Worm (Caenorhabditis elegans) whole organism, L1 larva: ENCODE measurements around the gene ptr-6.
A peak's percentile ranks its signal among the peaks of the same experiment; 100 is the strongest.

Experiments used
- C04F5.9 ChIP-seq: sonication (generic microtip); optimal IDR thresholded peaks from 2 replicates; lab custom pipeline; 2016; ENCODE audit warnings: missing genetic modification characterization, missing compliant biosample characterization
- C34B4.2 ChIP-seq: sonication (generic microtip); optimal IDR thresholded peaks from 2 replicates; lab custom pipeline; 2017; ENCODE audit warnings: mild to moderate bottlenecking, missing genetic modification characterization, missing compliant biosample characterization
- Y116A8C.19 ChIP-seq: sonication (generic microtip); optimal IDR thresholded peaks from 2 replicates; lab custom pipeline; 2016; ENCODE audit warnings: missing compliant biosample characterization, missing genetic modification characterization, borderline replicate concordance
- aha-1 ChIP-seq: fragments of 150-350 bp; optimal IDR thresholded peaks from 2 replicates; lab custom pipeline; 2014; ENCODE audit warnings: missing biosample characterization, missing genetic modification characterization
- aly-2 ChIP-seq: fragments of 150-350 bp; optimal IDR thresholded peaks from 2 replicates; lab custom pipeline; 2014; ENCODE audit warnings: missing biosample characterization, missing genetic modification characterization
- ama-1 ChIP-seq: fragments of 150-350 bp; optimal IDR thresholded peaks from 2 replicates; lab custom pipeline; 2014
- ceh-63 ChIP-seq: fragments of 200-800 bp; sonication (Bioruptor generic); optimal IDR thresholded peaks from 2 replicates; lab custom pipeline; 2018; ENCODE audit warnings: mild to moderate bottlenecking, missing genetic modification characterization, missing compliant biosample characterization
- efl-1 ChIP-seq, 4 experiments: fragments of 150-350 bp; optimal IDR thresholded peaks in 3 of 4; peaks in 1 of 4; 1 replicate in 1 of 4; 2 replicates in 3 of 4; lab custom pipeline; 2014; ENCODE audit warnings: missing biosample characterization in 2 of 4, missing genetic modification characterization in 2 of 4, missing genetic modification reagents in 2 of 4
- efl-3 ChIP-seq: fragments of 200-800 bp; sonication (Bioruptor generic); optimal IDR thresholded peaks from 2 replicates; lab custom pipeline; 2018; ENCODE audit warnings: mild to moderate bottlenecking, missing genetic modification characterization, missing compliant biosample characterization
- egl-13 ChIP-seq: sonication (generic microtip); optimal IDR thresholded peaks from 2 replicates; lab custom pipeline; 2016; ENCODE audit warnings: missing genotype, missing genetic modification reagents, missing genetic modification characterization, missing compliant biosample characterization
- elt-2 ChIP-seq: sonication (generic microtip); optimal IDR thresholded peaks from 2 replicates; lab custom pipeline; 2016; ENCODE audit warnings: missing genetic modification characterization, mild to moderate bottlenecking, inconsistent platforms, missing compliant biosample characterization, missing genetic modification reagents
- elt-3 ChIP-seq, 6 experiments: fragments of 150-350 bp in 1 of 6; sonication (generic microtip); optimal IDR thresholded peaks; 2 replicates each; lab custom pipeline; 2017 to 2018; ENCODE audit warnings: missing biosample characterization in 6 of 6, missing genetic modification characterization in 6 of 6, inconsistent platforms in 1 of 6
- fkh-4 ChIP-seq: sonication (generic microtip); optimal IDR thresholded peaks from 2 replicates; lab custom pipeline; 2016; ENCODE audit warnings: missing compliant biosample characterization, missing genetic modification characterization, borderline replicate concordance
- fkh-8 ChIP-seq: sonication (generic microtip); optimal IDR thresholded peaks from 2 replicates; lab custom pipeline; 2016; ENCODE audit warnings: mild to moderate bottlenecking, missing genetic modification characterization, missing compliant biosample characterization
- fos-1 ChIP-seq: fragments of 150-350 bp; optimal IDR thresholded peaks from 2 replicates; lab custom pipeline; 2014; ENCODE audit warnings: missing biosample characterization, missing genetic modification characterization
- grh-1 ChIP-seq: fragments of 200-800 bp; sonication (Bioruptor generic); IDR thresholded peaks from 2 replicates; pipeline ENCODE4 v1.3.6; 2022; ENCODE audit warnings: missing genetic modification reagents, missing genetic modification characterization, missing compliant biosample characterization
- irx-1 ChIP-seq: sonication (generic microtip); optimal IDR thresholded peaks from 2 replicates; lab custom pipeline; 2016; ENCODE audit warnings: missing genetic modification characterization, missing compliant biosample characterization
- lin-13 ChIP-seq: fragments of 150-350 bp; optimal IDR thresholded peaks from 2 replicates; lab custom pipeline; 2014; ENCODE audit warnings: missing biosample characterization, missing genetic modification reagents, missing genetic modification characterization
- lin-14 ChIP-seq: fragments of 200-800 bp; sonication (Bioruptor generic); optimal IDR thresholded peaks from 2 replicates; lab custom pipeline; 2018; ENCODE audit warnings: mild to moderate bottlenecking, missing genetic modification characterization, moderate library complexity, missing compliant biosample characterization
- lin-15B ChIP-seq: fragments of 150-350 bp; sonication (generic microtip); optimal IDR thresholded peaks from 3 replicates; lab custom pipeline; 2014; ENCODE audit warnings: missing biosample characterization, missing genetic modification characterization
- lir-3 ChIP-seq: sonication (generic microtip); optimal IDR thresholded peaks from 2 replicates; lab custom pipeline; 2016; ENCODE audit warnings: mild to moderate bottlenecking, missing genetic modification characterization, moderate library complexity, missing compliant biosample characterization; ENCODE audit not compliant: poor library complexity
- lsy-2 ChIP-seq, 2 experiments: fragments of 150-350 bp; optimal IDR thresholded peaks; 2 replicates each; lab custom pipeline; 2014; ENCODE audit warnings: missing biosample characterization in 2 of 2, missing genetic modification characterization in 2 of 2
- mdl-1 ChIP-seq, 2 experiments: fragments of 150-350 bp; optimal IDR thresholded peaks; 2 replicates each; lab custom pipeline; 2014 to 2017; ENCODE audit warnings: missing biosample characterization in 2 of 2, missing genetic modification characterization in 2 of 2, inconsistent platforms in 1 of 2
- mep-1 ChIP-seq: fragments of 150-350 bp; optimal IDR thresholded peaks from 2 replicates; lab custom pipeline; 2014; ENCODE audit warnings: missing biosample characterization, missing genetic modification characterization
- nhr-11 ChIP-seq: fragments of 150-350 bp; optimal IDR thresholded peaks from 2 replicates; lab custom pipeline; 2014; ENCODE audit warnings: missing biosample characterization, missing genetic modification characterization
- nhr-19 ChIP-seq: fragments of 200-800 bp; sonication (Bioruptor generic); conservative IDR thresholded peaks from 2 replicates; pipeline ENCODE4 v1.3.6; 2022; ENCODE audit warnings: missing genetic modification characterization, missing compliant biosample characterization
- nhr-20 ChIP-seq: sonication (generic microtip); optimal IDR thresholded peaks from 2 replicates; lab custom pipeline; 2016; ENCODE audit warnings: mild to moderate bottlenecking, missing genetic modification characterization, missing compliant biosample characterization
- nhr-237 ChIP-seq: fragments of 150-350 bp; optimal IDR thresholded peaks from 2 replicates; lab custom pipeline; 2014; ENCODE audit warnings: missing biosample characterization, missing genetic modification characterization
- nhr-28 ChIP-seq: fragments of 150-350 bp; optimal IDR thresholded peaks from 2 replicates; lab custom pipeline; 2014; ENCODE audit warnings: missing biosample characterization, missing genetic modification characterization
- nhr-47 ChIP-seq: sonication (generic microtip); optimal IDR thresholded peaks from 2 replicates; lab custom pipeline; 2016; ENCODE audit warnings: mild to moderate bottlenecking, missing genetic modification characterization, moderate library complexity, missing compliant biosample characterization
- nhr-71 ChIP-seq: sonication (generic microtip); optimal IDR thresholded peaks from 2 replicates; lab custom pipeline; 2016; ENCODE audit warnings: mild to moderate bottlenecking, missing genetic modification characterization, moderate library complexity, missing compliant biosample characterization
- nhr-77 ChIP-seq: fragments of 150-350 bp; optimal IDR thresholded peaks from 2 replicates; lab custom pipeline; 2014; ENCODE audit warnings: missing biosample characterization, missing genetic modification characterization
- nhr-84 ChIP-seq: sonication (generic microtip); optimal IDR thresholded peaks from 2 replicates; lab custom pipeline; 2017; ENCODE audit warnings: missing biosample characterization, missing genetic modification characterization
- pag-3 ChIP-seq: sonication (generic microtip); optimal IDR thresholded peaks from 2 replicates; lab custom pipeline; 2017; ENCODE audit warnings: missing genetic modification characterization, mild to moderate bottlenecking, missing compliant biosample characterization, antibody characterized with exemption, borderline replicate concordance; ENCODE audit not compliant: insufficient read depth
- pqm-1 ChIP-seq: sonication (generic microtip); optimal IDR thresholded peaks from 3 replicates; lab custom pipeline; 2017; ENCODE audit warnings: missing biosample characterization, missing genetic modification characterization
- rnt-1 ChIP-seq: sonication (generic microtip); optimal IDR thresholded peaks from 2 replicates; lab custom pipeline; 2016; ENCODE audit warnings: mild to moderate bottlenecking, missing genetic modification characterization, moderate library complexity, missing compliant biosample characterization
- snpc-4 ChIP-seq: fragments of 150-350 bp; optimal IDR thresholded peaks from 2 replicates; lab custom pipeline; 2014; ENCODE audit warnings: missing biosample characterization, missing genetic modification characterization
- snu-23 ChIP-seq: sonication (generic microtip); optimal IDR thresholded peaks from 2 replicates; lab custom pipeline; 2016; ENCODE audit warnings: missing genetic modification characterization, missing compliant biosample characterization
- sox-4 ChIP-seq: sonication (generic microtip); optimal IDR thresholded peaks from 2 replicates; lab custom pipeline; 2016; ENCODE audit warnings: missing genetic modification characterization, missing compliant biosample characterization
- sptf-1 ChIP-seq: fragments of 150-350 bp; optimal IDR thresholded peaks from 2 replicates; lab custom pipeline; 2014; ENCODE audit warnings: missing biosample characterization, missing genetic modification characterization
- sup-37 ChIP-seq: fragments of 200-800 bp; sonication (Bioruptor generic); optimal IDR thresholded peaks from 2 replicates; lab custom pipeline; 2018; ENCODE audit warnings: mild to moderate bottlenecking, missing genetic modification characterization, missing compliant biosample characterization
- swsn-7 ChIP-seq: sonication (generic microtip); optimal IDR thresholded peaks from 2 replicates; lab custom pipeline; 2016; ENCODE audit warnings: missing genetic modification characterization, missing compliant biosample characterization
- tbx-2 ChIP-seq: sonication (generic microtip); optimal IDR thresholded peaks from 2 replicates; lab custom pipeline; 2016; ENCODE audit warnings: missing genetic modification characterization, missing compliant biosample characterization
- tlp-1 ChIP-seq: fragments of 150-350 bp; optimal IDR thresholded peaks from 2 replicates; lab custom pipeline; 2014; ENCODE audit warnings: missing biosample characterization, missing genetic modification characterization
- unc-62 ChIP-seq: fragments of 150-350 bp; optimal IDR thresholded peaks from 2 replicates; lab custom pipeline; 2014; ENCODE audit warnings: missing biosample characterization, missing genetic modification reagents, missing genetic modification characterization
- unc-86 ChIP-seq: sonication (generic microtip); optimal IDR thresholded peaks from 2 replicates; lab custom pipeline; 2016; ENCODE audit warnings: missing genetic modification characterization, missing compliant biosample characterization
- unc-98 ChIP-seq: fragments of 200-800 bp; sonication (Bioruptor generic); IDR thresholded peaks from 2 replicates; pipeline ENCODE4 v1.3.6; 2022; ENCODE audit warnings: missing genetic modification characterization, missing compliant biosample characterization
- xbp-1 ChIP-seq: sonication (generic microtip); optimal IDR thresholded peaks from 2 replicates; lab custom pipeline; 2016; ENCODE audit warnings: missing genetic modification characterization, missing compliant biosample characterization
- zag-1 ChIP-seq: fragments of 150-350 bp; optimal IDR thresholded peaks from 2 replicates; lab custom pipeline; 2014; ENCODE audit warnings: missing biosample characterization, missing genetic modification characterization
- ztf-11 ChIP-seq, 2 experiments: sonication (generic microtip); optimal IDR thresholded peaks; 2 replicates each; lab custom pipeline; 2016 to 2017; ENCODE audit warnings: missing genetic modification characterization in 2 of 2, missing biosample characterization in 1 of 2, missing compliant biosample characterization in 1 of 2

The ptr-6 gene

DNA sequence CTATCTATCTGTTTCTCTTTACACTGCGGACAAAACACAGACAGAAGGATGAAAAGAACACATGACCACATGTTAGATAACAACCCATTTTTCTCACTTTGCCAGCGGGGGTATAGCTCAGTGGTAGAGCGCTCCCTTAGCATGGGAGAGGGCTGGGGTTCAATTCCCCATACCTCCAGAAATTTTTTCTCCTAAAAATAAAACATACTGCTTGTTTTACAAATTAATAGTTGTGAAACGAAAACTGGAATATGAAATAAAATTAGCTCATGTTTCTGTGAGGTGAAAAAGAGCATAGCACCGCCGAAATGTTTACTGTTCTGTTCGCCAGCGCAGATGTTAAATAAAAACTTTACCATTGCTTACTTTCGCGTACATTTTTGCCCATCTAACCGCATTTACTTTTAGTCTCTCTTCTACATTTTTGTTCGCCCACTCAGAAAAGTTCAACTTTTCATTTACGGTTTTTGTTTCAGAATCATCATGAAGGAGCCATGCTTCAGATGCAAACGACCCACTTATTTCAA is 45.7 kb upstream of the ptr-6 start, which contains the start of gene ZK622.4 (continued):
- TF ChIP-seq fos-1 = peak; percentile 29
- TF ChIP-seq xbp-1 (tag; lab: Kevin White, UChicago) = peak; percentile 35
- no peak for TF ChIP-seq Y116A8C.19 (tag; lab: Kevin White, UChicago)
- TF ChIP-seq sptf-1 (tag; lab: Kevin White, UChicago) = no peak
- TF ChIP-seq aha-1 (tag; lab: Kevin White, UChicago) = no peak
- no peak for TF ChIP-seq unc-62
- TF ChIP-seq snpc-4 = peak; percentile 33
- TF ChIP-seq egl-13 (tag; lab: Kevin White, UChicago) = peak; percentile 9
- peak; percentile 28 for TF ChIP-seq lir-3
- TF ChIP-seq lsy-2 (tag; optimal IDR thresholded peaks at IDR 0.05; lab: Kevin White, UChicago) = peak; percentile 49 to 76
- no peak for TF ChIP-seq nhr-237 (tag; lab: Kevin White, UChicago)
- peak; percentile 48 for TF ChIP-seq rnt-1 (tag; lab: Kevin White, UChicago)
- TF ChIP-seq sup-37 (GFP tag; lab: Kevin White, UChicago) = no peak
- TF ChIP-seq tlp-1 (tag; lab: Kevin White, UChicago) = no peak
- TF ChIP-seq fkh-8 (tag; lab: Kevin White, UChicago) = peak; percentile 40
- TF ChIP-seq lin-15B (tag; lab: Kevin White, UChicago) = no peak
- no peak for TF ChIP-seq efl-3 (GFP tag; lab: Kevin White, UChicago)
- TF ChIP-seq lin-13 (GFP tag; lab: Kevin White, UChicago) = no peak
- TF ChIP-seq unc-98 = no peak
- TF ChIP-seq nhr-28 (tag; lab: Kevin White, UChicago) = no peak
- TF ChIP-seq snu-23 (GFP tag; lab: Kevin White, UChicago) = peak; percentile 80
- TF ChIP-seq irx-1 (tag; lab: Kevin White, UChicago) = peak; percentile 43
- TF ChIP-seq sox-4 (tag; lab: Kevin White, UChicago) = no peak
- TF ChIP-seq C04F5.9 (tag; lab: Kevin White, UChicago) = no peak
- TF ChIP-seq pag-3 (tag; lab: Kevin White, UChicago) = no peak
- no peak for TF ChIP-seq ztf-11 (tag; optimal IDR thresholded peaks at IDR 0.05; lab: Kevin White, UChicago)
- no peak for TF ChIP-seq nhr-11 (tag; lab: Kevin White, UChicago)
- TF ChIP-seq mdl-1 (tag; optimal IDR thresholded peaks at IDR 0.05; lab: Kevin White, UChicago) = peak in 1 of 2 experiments; percentile 47
- peak in 1 of 6 experiments; percentile 56 for TF ChIP-seq elt-3 (tag; optimal IDR thresholded peaks at IDR 0.05; lab: Kevin White, UChicago)
- TF ChIP-seq grh-1 (GFP tag; lab: Robert Waterston, UW) = no peak
- TF ChIP-seq ceh-63 (GFP tag; lab: Kevin White, UChicago) = no peak
- no peak for TF ChIP-seq nhr-84 (tag; lab: Kevin White, UChicago)
- peak; percentile 71 for TF ChIP-seq nhr-47 (tag; lab: Kevin White, UChicago)
- TF ChIP-seq elt-2 (tag; lab: Kevin White, UChicago) = peak; percentile 37
- TF ChIP-seq fkh-4 (tag; lab: Kevin White, UChicago) = no peak
- no peak for TF ChIP-seq aly-2 (tag; lab: Kevin White, UChicago)

DNA sequence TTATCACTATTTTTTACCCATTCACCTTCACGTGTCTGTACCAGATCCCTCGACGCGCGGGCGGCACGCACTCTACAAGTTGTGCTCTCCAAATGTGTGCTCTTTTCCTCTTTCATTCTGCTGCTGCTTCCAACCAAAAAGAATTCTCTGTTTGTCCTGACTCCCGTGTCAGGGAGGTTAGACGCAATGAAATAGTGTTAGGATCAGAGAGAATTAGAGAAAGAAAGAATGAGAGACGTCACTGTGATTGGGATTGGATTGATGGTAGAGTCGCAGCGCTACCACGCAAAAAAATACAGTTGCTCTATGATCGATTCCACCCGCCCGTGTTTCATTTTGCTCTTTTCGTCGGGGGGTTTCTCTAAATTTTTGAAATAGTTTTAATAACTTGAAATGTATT is 44.4 kb upstream of the ptr-6 start:
- TF ChIP-seq efl-1 (optimal IDR thresholded peaks at IDR 0.05; lab: Kevin White, UChicago) (no peak), efl-1 (GFP tag; optimal IDR thresholded peaks at IDR 0.05 in 1 of 2; lab: Kevin White, UChicago) (peak in 1 of 2 experiments; percentile 44), lin-14 (peak; percentile 32), tbx-2 (tag; lab: Kevin White, UChicago) (peak; percentile 57), nhr-19 (GFP tag; lab: Robert Waterston, UW) (no peak), zag-1 (tag; lab: Kevin White, UChicago) (no peak), unc-86 (tag; lab: Kevin White, UChicago) (no peak), nhr-20 (tag; lab: Kevin White, UChicago) (peak; percentile 24), C34B4.2 (tag; lab: Kevin White, UChicago) (no peak), nhr-237 (tag; lab: Kevin White, UChicago) (no peak), nhr-71 (tag; lab: Kevin White, UChicago) (peak; percentile 1), egl-13 (tag; lab: Kevin White, UChicago) (no peak), pqm-1 (tag; lab: Kevin White, UChicago) (no peak), nhr-77 (tag; lab: Kevin White, UChicago) (peak; percentile 56), ama-1 (no peak), mep-1 (no peak), swsn-7 (no peak)
